Fruit fly (Drosophila melanogaster) whole organism, pupa: Measurements from ENCODE around the gene CG34429.

ENCODE experiments used
- CG13204 ChIP-seq: fragments of 200-800 bp; sonication (Bioruptor generic); optimal IDR thresholded peaks from 2 replicates; lab custom pipeline; 2018; ENCODE audit warnings: missing biosample characterization, mild to moderate bottlenecking, missing genetic modification characterization, moderate library complexity
- CG14655 ChIP-seq: fragments of 200-800 bp; sonication (Bioruptor generic); optimal IDR thresholded peaks from 3 replicates; lab custom pipeline; 2017; ENCODE audit warnings: mild to moderate bottlenecking, missing biosample characterization, missing genetic modification reagents, missing genetic modification characterization
- CG15710 ChIP-seq: fragments of 200-800 bp; sonication (Bioruptor generic); optimal IDR thresholded peaks from 2 replicates; lab custom pipeline; 2018; ENCODE audit warnings: missing biosample characterization, mild to moderate bottlenecking, missing genetic modification characterization, moderate library complexity
- CG17806 ChIP-seq: fragments of 200-800 bp; sonication (Bioruptor generic); optimal IDR thresholded peaks from 2 replicates; lab custom pipeline; 2018; ENCODE audit warnings: missing biosample characterization, mild to moderate bottlenecking, missing genetic modification characterization, moderate library complexity
- CG32121 ChIP-seq: fragments of 200-800 bp; sonication (Bioruptor generic); IDR thresholded peaks from 2 replicates; pipeline ENCODE4 v1.3.6; 2022; ENCODE audit warnings: missing biosample characterization, missing genetic modification characterization
- CG34367 ChIP-seq: fragments of 200-800 bp; sonication (Bioruptor generic); optimal IDR thresholded peaks from 2 replicates; lab custom pipeline; 2018; ENCODE audit warnings: missing biosample characterization, mild to moderate bottlenecking, missing genetic modification characterization
- CG4496 ChIP-seq: fragments of 200-800 bp; sonication (Bioruptor generic); IDR thresholded peaks from 3 replicates; pipeline ENCODE4 v1.3.6; 2022; ENCODE audit warnings: missing biosample characterization, missing genetic modification characterization
- CG9948 ChIP-seq: fragments of 200-800 bp; sonication (Bioruptor generic); optimal IDR thresholded peaks from 2 replicates; lab custom pipeline; 2018; ENCODE audit warnings: missing biosample characterization, mild to moderate bottlenecking, missing genetic modification characterization, moderate library complexity
- D1 ChIP-seq: fragments of 200-800 bp; sonication (Bioruptor generic); optimal IDR thresholded peaks from 2 replicates; lab custom pipeline; 2018; ENCODE audit warnings: missing biosample characterization, mild to moderate bottlenecking, missing genetic modification characterization, moderate library complexity
- Ets98B ChIP-seq: fragments of 200-800 bp; sonication (Bioruptor generic); IDR thresholded peaks from 2 replicates; pipeline ENCODE4 v1.3.6; 2022; ENCODE audit warnings: missing biosample characterization, missing genetic modification characterization
- Pif1B ChIP-seq: fragments of 200-800 bp; sonication (Bioruptor generic); optimal IDR thresholded peaks from 3 replicates; lab custom pipeline; 2016; ENCODE audit warnings: missing biosample characterization, missing genetic modification characterization
- fd96Ca ChIP-seq: fragments of 200-800 bp; sonication (Bioruptor generic); IDR thresholded peaks from 3 replicates; pipeline ENCODE4 v1.3.6; 2022; ENCODE audit warnings: missing biosample characterization, missing genetic modification characterization
- gl ChIP-seq: fragments of 200-800 bp; sonication (Bioruptor generic); optimal IDR thresholded peaks from 2 replicates; lab custom pipeline; 2018; ENCODE audit warnings: missing biosample characterization, mild to moderate bottlenecking, missing genetic modification characterization
- rn ChIP-seq: fragments of 200-800 bp; sonication (Bioruptor generic); IDR thresholded peaks from 2 replicates; pipeline ENCODE4 v1.3.6; 2022; ENCODE audit warnings: missing biosample characterization, missing genetic modification characterization

dm6 chr3L:13028740-13029139 lies 34.1 kb upstream of the CG34429 start, which contains the start of gene CG17672:
- no peak for TF ChIP-seq CG15710 (tag; lab: Kevin White, UChicago)
- TF ChIP-seq rn (GFP tag; lab: Robert Waterston, UW): no peak
- TF ChIP-seq fd96Ca (GFP tag; lab: Robert Waterston, UW): no peak
- no peak for TF ChIP-seq CG14655 (GFP tag; lab: Kevin White, UChicago)
- TF ChIP-seq CG4496 (GFP tag; lab: Robert Waterston, UW): peak; percentile 58; the same call in 2 of the 3 replicates
- no peak for TF ChIP-seq CG13204 (GFP tag; lab: Kevin White, UChicago)
- TF ChIP-seq gl (tag; lab: Kevin White, UChicago): no peak
- TF ChIP-seq D1: no peak
- no peak for TF ChIP-seq CG9948 (tag; lab: Kevin White, UChicago)
- TF ChIP-seq Pif1B: no peak
- no peak for TF ChIP-seq CG17806 (tag; lab: Kevin White, UChicago)
- 0 out of 2 replicates have a peak, but pooled peaks have one; percentile 26 for TF ChIP-seq CG32121 (GFP tag; lab: Robert Waterston, UW)
- no peak for TF ChIP-seq CG34367 (tag; lab: Kevin White, UChicago)
- peak; percentile 44; the same call in 1 of the 2 replicates for TF ChIP-seq Ets98B
